Worm (Caenorhabditis elegans) whole organism, L2 larva: ENCODE data around the gene sri-2.

Experiments used
- ama-1 ChIP-seq: fragments of 150-350 bp; optimal IDR thresholded peaks from 2 replicates; lab custom pipeline; 2018; ENCODE audit warnings: inconsistent platforms
- elt-1 ChIP-seq: fragments of 150-350 bp; optimal IDR thresholded peaks from 2 replicates; lab custom pipeline; 2014; ENCODE audit warnings: missing biosample characterization, missing genetic modification characterization
- nhr-11 ChIP-seq: fragments of 150-350 bp; optimal IDR thresholded peaks from 2 replicates; lab custom pipeline; 2014; ENCODE audit warnings: missing biosample characterization, missing genetic modification characterization
- nhr-25 ChIP-seq: fragments of 150-350 bp; sonication (generic microtip); optimal IDR thresholded peaks from 3 replicates; lab custom pipeline; 2014; ENCODE audit warnings: missing biosample characterization, missing genetic modification characterization
- skn-1 ChIP-seq: sonication (generic microtip); optimal IDR thresholded peaks from 2 replicates; lab custom pipeline; 2017; ENCODE audit warnings: missing biosample characterization, missing genetic modification characterization
- snpc-4 ChIP-seq: fragments of 150-350 bp; optimal IDR thresholded peaks from 2 replicates; lab custom pipeline; 2014; ENCODE audit warnings: missing biosample characterization, missing genetic modification characterization
- ztf-4 ChIP-seq: fragments of 150-350 bp; optimal IDR thresholded peaks from 2 replicates; lab custom pipeline; 2014; ENCODE audit warnings: missing biosample characterization, missing genetic modification characterization

DNA sequence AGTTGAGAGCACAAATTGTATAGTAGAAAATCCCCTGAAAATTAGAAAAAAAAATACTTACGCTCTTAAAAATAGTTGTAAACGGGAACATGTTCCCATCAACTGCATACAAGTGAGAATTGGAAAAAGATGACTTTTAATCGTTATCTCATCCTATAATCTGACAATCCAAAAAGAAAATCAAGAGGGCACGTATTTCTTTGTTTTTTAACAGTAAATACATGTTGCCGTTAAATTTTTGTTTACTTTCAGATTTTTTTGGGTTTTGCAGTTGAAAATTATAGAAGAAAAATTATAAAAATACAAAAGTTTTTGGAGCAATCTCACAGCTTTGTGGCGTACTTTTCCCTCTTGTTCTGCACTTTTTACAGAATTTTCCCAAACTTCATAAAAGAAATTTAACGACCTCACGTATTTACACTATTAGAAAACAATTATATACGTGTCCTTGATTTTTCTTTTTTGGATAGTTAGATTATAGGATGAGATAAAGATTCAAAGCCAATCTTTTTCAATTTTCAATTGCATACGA is 31.7 kb upstream of the sri-2 start, which contains the start of the genes C06C6.9 and C06C6.8:
- TF ChIP-seq skn-1 (tag; lab: Kevin White, UChicago) (no peak), nhr-25 (tag; lab: Kevin White, UChicago) (no peak), ama-1 (lab: Kevin White, UChicago) (no peak), nhr-11 (tag; lab: Kevin White, UChicago) (no peak), snpc-4 (tag; lab: Kevin White, UChicago) (no peak), elt-1 (tag; lab: Kevin White, UChicago) (no peak), ztf-4 (tag; lab: Kevin White, UChicago) (no peak)
